Fruit fly (Drosophila melanogaster) whole organism, embryonic: ENCODE data around the gene CG10510.
A peak's percentile ranks its signal among the peaks of the same experiment; 100 is the strongest.

ENCODE experiments used
- Aef1 ChIP-seq: fragments of 200-800 bp; sonication (Bioruptor generic); IDR thresholded peaks from 3 replicates; pipeline ENCODE4 v1.3.6; 2022; ENCODE audit warnings: missing biosample characterization, missing genetic modification characterization
- Atf6 ChIP-seq: fragments of 200-800 bp; sonication (Bioruptor generic); IDR thresholded peaks from 2 replicates; pipeline ENCODE4 v1.3.6; 2022; ENCODE audit warnings: missing biosample characterization, missing genetic modification characterization
- C15 ChIP-seq: fragments of 200-800 bp; sonication (Bioruptor generic); IDR thresholded peaks from 3 replicates; pipeline ENCODE4 v1.3.6; 2022; ENCODE audit warnings: missing biosample characterization, missing genetic modification characterization
- CG10267 ChIP-seq: fragments of 200-800 bp; sonication (Bioruptor generic); optimal IDR thresholded peaks from 2 replicates; lab custom pipeline; 2018; ENCODE audit warnings: missing biosample characterization, mild to moderate bottlenecking, missing genetic modification characterization, moderate library complexity
- CG11398 ChIP-seq: fragments of 200-800 bp; sonication (Bioruptor generic); optimal IDR thresholded peaks from 2 replicates; lab custom pipeline; 2016; ENCODE audit warnings: missing biosample characterization, missing genetic modification characterization
- CG11723 ChIP-seq: fragments of 200-800 bp; sonication (Bioruptor generic); optimal IDR thresholded peaks from 2 replicates; lab custom pipeline; 2017; ENCODE audit warnings: missing biosample characterization, mild to moderate bottlenecking, missing genetic modification characterization
- CG13287 ChIP-seq: fragments of 200-800 bp; sonication (Bioruptor generic); IDR thresholded peaks from 2 replicates; pipeline ENCODE4 v1.3.6; 2022; ENCODE audit warnings: missing biosample characterization, missing genetic modification characterization; ENCODE audit not compliant: partially characterized antibody
- CG13894 ChIP-seq: fragments of 200-800 bp; sonication (Bioruptor generic); optimal IDR thresholded peaks from 3 replicates; lab custom pipeline; 2018; ENCODE audit warnings: missing biosample characterization, mild to moderate bottlenecking, missing genetic modification characterization, moderate library complexity
- CG14667 ChIP-seq: fragments of 200-800 bp; sonication (Bioruptor generic); IDR thresholded peaks from 2 replicates; pipeline ENCODE4 v1.3.6; 2022; ENCODE audit warnings: missing biosample characterization, missing genetic modification characterization
- CG1529 ChIP-seq: fragments of 200-800 bp; sonication (Bioruptor generic); optimal IDR thresholded peaks from 3 replicates; lab custom pipeline; 2018; ENCODE audit warnings: missing biosample characterization, missing genetic modification characterization
- CG16863 ChIP-seq: fragments of 200-800 bp; sonication (Bioruptor generic); optimal IDR thresholded peaks from 3 replicates; lab custom pipeline; 2016; ENCODE audit warnings: missing biosample characterization, missing genetic modification characterization
- CG17328 ChIP-seq: fragments of 200-800 bp; sonication (Bioruptor generic); IDR thresholded peaks from 2 replicates; pipeline ENCODE4 v1.3.6; 2022; ENCODE audit warnings: missing biosample characterization, missing genetic modification characterization
- CG18599 ChIP-seq: fragments of 200-800 bp; sonication (Bioruptor generic); optimal IDR thresholded peaks from 3 replicates; lab custom pipeline; 2017; ENCODE audit warnings: missing biosample characterization, missing genetic modification characterization, mild to moderate bottlenecking, moderate library complexity, missing genetic modification reagents
- CG30020 ChIP-seq: fragments of 200-800 bp; optimal IDR thresholded peaks from 2 replicates; lab custom pipeline; 2019; ENCODE audit warnings: missing biosample characterization, mild to moderate bottlenecking, missing genetic modification characterization, moderate library complexity
- CG34376 ChIP-seq: fragments of 200-800 bp; sonication (Bioruptor generic); optimal IDR thresholded peaks from 2 replicates; lab custom pipeline; 2018; ENCODE audit warnings: missing biosample characterization, mild to moderate bottlenecking, missing genetic modification characterization
- CG43689 ChIP-seq: fragments of 200-800 bp; sonication (Bioruptor generic); IDR thresholded peaks from 2 replicates; pipeline ENCODE4 v1.3.6; 2022; ENCODE audit warnings: missing biosample characterization, missing genetic modification characterization
- CG7271 ChIP-seq: fragments of 200-800 bp; sonication (Bioruptor generic); optimal IDR thresholded peaks from 2 replicates; lab custom pipeline; 2018; ENCODE audit warnings: missing biosample characterization, mild to moderate bottlenecking, missing genetic modification characterization, moderate library complexity
- CG8944 ChIP-seq: fragments of 200-800 bp; sonication (Bioruptor generic); optimal IDR thresholded peaks from 3 replicates; lab custom pipeline; 2016; ENCODE audit warnings: missing biosample characterization, missing genetic modification characterization
- Deaf1 ChIP-seq: fragments of 200-800 bp; optimal IDR thresholded peaks from 3 replicates; lab custom pipeline; 2019; ENCODE audit warnings: missing biosample characterization, mild to moderate bottlenecking, missing genetic modification characterization, moderate library complexity
- ERR ChIP-seq: fragments of 200-800 bp; sonication (Bioruptor generic); optimal IDR thresholded peaks from 2 replicates; lab custom pipeline; 2016; ENCODE audit warnings: missing biosample characterization, missing genetic modification characterization
- Hmr ChIP-seq: fragments of 200-800 bp; sonication (Bioruptor generic); optimal IDR thresholded peaks from 3 replicates; lab custom pipeline; 2017; ENCODE audit warnings: mild to moderate bottlenecking, missing biosample characterization, missing genetic modification reagents, missing genetic modification characterization
- Hr78 ChIP-seq, 2 experiments: fragments of 200-800 bp in 1 of 2; fragments of >200 bp in 1 of 2; sonication (Bioruptor generic) in 1 of 2; optimal IDR thresholded peaks; 2 replicates each; lab custom pipeline; 2017 to 2019; ENCODE audit warnings: missing biosample characterization in 2 of 2, missing genetic modification characterization in 2 of 2, mild to moderate bottlenecking in 1 of 2, moderate library complexity in 1 of 2
- Kr ChIP-seq: fragments of 200-800 bp; sonication (Bioruptor generic); optimal IDR thresholded peaks from 2 replicates; lab custom pipeline; 2017; ENCODE audit warnings: missing biosample characterization, mild to moderate bottlenecking, missing genetic modification characterization
- Med ChIP-seq: fragments of 200-800 bp; sonication (Bioruptor generic); peaks from one replicate; lab custom pipeline; 2016; ENCODE audit warnings: missing biosample characterization, missing genetic modification characterization, mild to moderate bottlenecking, inconsistent platforms, moderate library complexity
- NK7.1 ChIP-seq: fragments of 200-800 bp; sonication (Bioruptor generic); optimal IDR thresholded peaks from 3 replicates; lab custom pipeline; 2016; ENCODE audit warnings: missing biosample characterization, missing genetic modification characterization
- Nf-YB ChIP-seq: fragments of 200-800 bp; sonication (Bioruptor generic); optimal IDR thresholded peaks from 3 replicates; lab custom pipeline; 2019; ENCODE audit warnings: missing biosample characterization, mild to moderate bottlenecking, missing genetic modification characterization, moderate library complexity
- Side ChIP-seq: fragments of 200-800 bp; sonication (Bioruptor generic); optimal IDR thresholded peaks from 2 replicates; lab custom pipeline; 2016; ENCODE audit warnings: missing biosample characterization, missing genetic modification characterization
- Sin3A ChIP-seq: fragments of >200 bp; optimal IDR thresholded peaks from 2 replicates; lab custom pipeline; 2018
- Tbp ChIP-seq: fragments of >200 bp; optimal IDR thresholded peaks from 2 replicates; lab custom pipeline; 2018; ENCODE audit warnings: missing biosample characterization, missing genetic modification characterization
- Vsx1 ChIP-seq: fragments of 200-800 bp; sonication (Bioruptor generic); optimal IDR thresholded peaks from 2 replicates; lab custom pipeline; 2017; ENCODE audit warnings: missing biosample characterization, mild to moderate bottlenecking, missing genetic modification characterization, missing genetic modification reagents
- ac ChIP-seq: fragments of 200-800 bp; sonication (Bioruptor generic); optimal IDR thresholded peaks from 3 replicates; lab custom pipeline; 2017; ENCODE audit warnings: missing biosample characterization, mild to moderate bottlenecking, missing genetic modification characterization
- ato ChIP-seq: fragments of 200-800 bp; sonication (Bioruptor generic); IDR thresholded peaks from 2 replicates; pipeline ENCODE4 v1.3.6; 2022; ENCODE audit warnings: missing biosample characterization, missing genetic modification characterization; ENCODE audit not compliant: partially characterized antibody
- bowl ChIP-seq: fragments of 200-800 bp; sonication (Bioruptor generic); IDR thresholded peaks from 2 replicates; pipeline ENCODE4 v1.3.6; 2022; ENCODE audit warnings: missing biosample characterization, missing genetic modification characterization
- btn ChIP-seq: fragments of 200-800 bp; sonication (Bioruptor generic); optimal IDR thresholded peaks from 2 replicates; lab custom pipeline; 2016; ENCODE audit warnings: missing biosample characterization, missing genetic modification characterization
- cwo ChIP-seq: fragments of 200-800 bp; sonication (Bioruptor generic); optimal IDR thresholded peaks from 3 replicates; lab custom pipeline; 2017; ENCODE audit warnings: missing biosample characterization, missing genetic modification characterization, mild to moderate bottlenecking, moderate library complexity, missing genetic modification reagents
- dan ChIP-seq: fragments of 200-800 bp; sonication (Bioruptor generic); IDR thresholded peaks from 2 replicates; pipeline ENCODE4 v1.3.6; 2022; ENCODE audit warnings: missing biosample characterization, missing genetic modification characterization
- fru ChIP-seq: fragments of >200 bp; optimal IDR thresholded peaks from 2 replicates; lab custom pipeline; 2017
- gcm ChIP-seq: fragments of 200-800 bp; sonication (Bioruptor generic); optimal IDR thresholded peaks from 2 replicates; lab custom pipeline; 2019; ENCODE audit warnings: missing biosample characterization, mild to moderate bottlenecking, missing genetic modification characterization, moderate library complexity
- h ChIP-seq: fragments of >200 bp; optimal IDR thresholded peaks from 2 replicates; lab custom pipeline; 2017
- insv ChIP-seq, 2 experiments: fragments of 200-800 bp; sonication (Bioruptor generic); optimal IDR thresholded peaks; 3 replicates each; lab custom pipeline; 2016 to 2018; ENCODE audit warnings: missing biosample characterization in 2 of 2, missing genetic modification characterization in 2 of 2
- lilli ChIP-seq: fragments of 200-800 bp; sonication (Bioruptor generic); optimal IDR thresholded peaks from 3 replicates; lab custom pipeline; 2016; ENCODE audit warnings: missing biosample characterization, missing genetic modification characterization
- mam ChIP-seq: fragments of 200-800 bp; sonication (Bioruptor generic); optimal IDR thresholded peaks from 3 replicates; lab custom pipeline; 2016; ENCODE audit warnings: missing biosample characterization, missing genetic modification characterization
- mld ChIP-seq: fragments of 200-800 bp; sonication (Bioruptor generic); IDR thresholded peaks from 3 replicates; pipeline ENCODE4 v1.3.6; 2022; ENCODE audit warnings: missing biosample characterization, missing genetic modification characterization; ENCODE audit not compliant: partially characterized antibody
- pan ChIP-seq, 4 experiments: fragments of >200 bp in 3 of 4; fragments of 200-800 bp in 1 of 4; sonication (Bioruptor generic) in 1 of 4; optimal IDR thresholded peaks in 3 of 4; IDR thresholded peaks in 1 of 4; 2 replicates each; pipeline versions ENCODE4 v1.3.6 to Lab custom; 2017 to 2022; ENCODE audit warnings: missing biosample characterization in 2 of 4, missing genetic modification characterization in 2 of 4, mixed read lengths in 1 of 4
- pb ChIP-seq: fragments of 200-800 bp; sonication (Bioruptor generic); optimal IDR thresholded peaks from 3 replicates; lab custom pipeline; 2016; ENCODE audit warnings: missing biosample characterization, missing genetic modification characterization
- prd ChIP-seq, 3 experiments: fragments of >200 bp in 2 of 3; fragments of 200-800 bp in 1 of 3; sonication (Bioruptor generic) in 1 of 3; optimal IDR thresholded peaks in 2 of 3; IDR thresholded peaks in 1 of 3; 2 replicates in 2 of 3; 3 replicates in 1 of 3; pipeline versions ENCODE4 v1.3.6 to Lab custom; 2017 to 2022; ENCODE audit warnings: missing biosample characterization in 1 of 3, missing genetic modification characterization in 1 of 3
- so ChIP-seq: fragments of 200-800 bp; sonication (Bioruptor generic); IDR thresholded peaks from 3 replicates; pipeline ENCODE4 v1.3.6; 2022; ENCODE audit warnings: missing biosample characterization, missing genetic modification characterization
- sob ChIP-seq: fragments of 200-800 bp; sonication (Bioruptor generic); IDR thresholded peaks from 2 replicates; pipeline ENCODE4 v1.3.6; 2022; ENCODE audit warnings: missing biosample characterization, missing genetic modification characterization
- tap ChIP-seq: fragments of 200-800 bp; optimal IDR thresholded peaks from 3 replicates; lab custom pipeline; 2019; ENCODE audit warnings: missing biosample characterization, mild to moderate bottlenecking, missing genetic modification characterization, moderate library complexity
- tin ChIP-seq: fragments of 200-800 bp; sonication (Bioruptor generic); optimal IDR thresholded peaks from 3 replicates; lab custom pipeline; 2016; ENCODE audit warnings: missing biosample characterization, missing genetic modification characterization
- vvl ChIP-seq: fragments of 200-800 bp; sonication (Bioruptor generic); IDR thresholded peaks from 2 replicates; pipeline ENCODE4 v1.3.6; 2022; ENCODE audit warnings: missing biosample characterization, missing genetic modification characterization

Gene CG10510

DNA sequence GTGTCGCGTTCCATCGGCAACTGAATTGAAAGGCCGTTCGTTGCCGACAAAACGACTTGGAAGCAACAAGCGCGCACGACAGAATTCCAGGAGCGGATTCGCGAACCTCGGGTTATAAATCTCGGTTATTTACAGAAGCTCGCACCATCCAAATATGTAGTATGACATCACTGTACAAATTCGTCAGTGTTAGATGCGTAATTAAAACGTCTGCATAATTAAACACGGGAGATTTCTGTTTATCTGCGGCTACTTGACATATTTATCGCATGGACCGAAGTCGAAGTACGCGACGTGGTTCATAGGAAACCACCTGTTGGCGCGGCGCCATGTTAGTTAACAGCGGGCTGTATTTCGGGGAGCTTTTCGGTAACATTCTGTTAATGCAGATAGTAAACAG is 38.0 kb downstream of the CG10510 start, which contains the start of gene Ac78C (continued):
- TF ChIP-seq btn (GFP tag; lab: Kevin White, UChicago): peak; percentile 77
- TF ChIP-seq lilli (GFP tag; lab: Kevin White, UChicago): peak; percentile 93
- TF ChIP-seq Sin3A (lab: Kevin White, UChicago): no peak
- peak; percentile 80 for TF ChIP-seq bowl
- peak; percentile 64 for TF ChIP-seq CG11723
- peak; percentile 37 for TF ChIP-seq CG7271
- TF ChIP-seq pb (GFP tag; lab: Kevin White, UChicago): peak; percentile 90
- no peak for TF ChIP-seq ato (GFP tag; lab: Robert Waterston, UW)
- peak; percentile 72 for TF ChIP-seq CG17328 (GFP tag; lab: Robert Waterston, UW)
- TF ChIP-seq pan (optimal IDR thresholded peaks at IDR 0.05; lab: Kevin White, UChicago): no peak
- TF ChIP-seq pan (GFP tag; optimal IDR thresholded peaks at IDR 0.05 in 1 of 2, IDR thresholded peaks at IDR 0.05 in 1 of 2): peak in 1 of 2 experiments; percentile 91
- no peak for TF ChIP-seq Hr78 (GFP tag; optimal IDR thresholded peaks at IDR 0.05; lab: Kevin White, UChicago)
- TF ChIP-seq tin (GFP tag; lab: Kevin White, UChicago): peak; percentile 79
- no peak for TF ChIP-seq CG43689 (GFP tag; lab: Robert Waterston, UW)
- no peak for TF ChIP-seq gcm
- TF ChIP-seq CG10267: no peak
- TF ChIP-seq C15 (GFP tag; lab: Robert Waterston, UW): peak; percentile 74; the same call in 2 of the 3 replicates
- TF ChIP-seq so (GFP tag; lab: Robert Waterston, UW): peak; percentile 82; the same call in 2 of the 3 replicates
- TF ChIP-seq sob (GFP tag; lab: Robert Waterston, UW): peak; percentile 95
- peak; percentile 96 for TF ChIP-seq CG18599 (GFP tag; lab: Kevin White, UChicago)
- peak; percentile 96 for TF ChIP-seq CG13894 (tag; lab: Kevin White, UChicago)
- TF ChIP-seq h (lab: Kevin White, UChicago): no peak
- peak; percentile 83 for TF ChIP-seq NK7.1
- TF ChIP-seq fru (lab: Kevin White, UChicago): no peak
- peak; percentile 96 for TF ChIP-seq CG34376
- TF ChIP-seq Side (GFP tag; lab: Kevin White, UChicago): peak; percentile 90
- TF ChIP-seq CG8944 (GFP tag; lab: Kevin White, UChicago): peak; percentile 88
- no peak for TF ChIP-seq ac
- TF ChIP-seq Atf6: peak; percentile 90
- TF ChIP-seq ERR: peak; percentile 90
- TF ChIP-seq vvl (GFP tag; lab: Robert Waterston, UW): peak; percentile 95
- TF ChIP-seq CG14667 (GFP tag; lab: Robert Waterston, UW): peak; percentile 68
- peak; percentile 76 for TF ChIP-seq tap (tag; lab: Kevin White, UChicago)
- no peak for TF ChIP-seq Nf-YB (GFP tag; lab: Kevin White, UChicago)
- TF ChIP-seq Vsx1 (GFP tag; lab: Kevin White, UChicago): peak; percentile 17
- peak; percentile 83 for TF ChIP-seq CG16863
- TF ChIP-seq CG13287: peak; percentile 58
- peak; percentile 91 for TF ChIP-seq Hmr (GFP tag; lab: Kevin White, UChicago)
- no peak for TF ChIP-seq Tbp (GFP tag; lab: Kevin White, UChicago)
- no peak for TF ChIP-seq mld (GFP tag; lab: Robert Waterston, UW)
- TF ChIP-seq Deaf1 (tag; lab: Kevin White, UChicago): peak; percentile 96
- no peak for TF ChIP-seq prd (optimal IDR thresholded peaks at IDR 0.05; lab: Kevin White, UChicago)
- TF ChIP-seq prd (GFP tag; IDR thresholded peaks at IDR 0.05; lab: Robert Waterston, UW): peak; percentile 81
- no peak for TF ChIP-seq dan (GFP tag; lab: Robert Waterston, UW)
- peak; percentile 87 for TF ChIP-seq Aef1 (GFP tag; lab: Robert Waterston, UW)
- TF ChIP-seq Med (GFP tag; lab: Kevin White, UChicago): peak; percentile 100
- peak; percentile 96 for TF ChIP-seq mam
- TF ChIP-seq CG11398 (GFP tag; lab: Kevin White, UChicago): peak; percentile 58
- TF ChIP-seq cwo: peak; percentile 80
- no peak for TF ChIP-seq Kr (GFP tag; lab: Kevin White, UChicago)
- no peak for TF ChIP-seq CG30020
- peak in 1 of 2 experiments; percentile 33 for TF ChIP-seq insv (GFP tag; optimal IDR thresholded peaks at IDR 0.05; lab: Kevin White, UChicago)
- peak; percentile 46 for TF ChIP-seq CG1529 (GFP tag; lab: Kevin White, UChicago)
